Worm (Caenorhabditis elegans) whole organism, L4/young adult: ENCODE results near the gene Y66D12A.1.

Experiments
- W03F9.2 ChIP-seq: fragments of 150-350 bp; optimal IDR thresholded peaks from 2 replicates; lab custom pipeline; 2014; ENCODE audit warnings: missing biosample characterization, missing genetic modification characterization
- dao-5 ChIP-seq: sonication (generic microtip); optimal IDR thresholded peaks from 2 replicates; lab custom pipeline; 2016; ENCODE audit warnings: missing genotype, missing genetic modification characterization, moderate library complexity, missing compliant biosample characterization
- him-1 ChIP-seq: sonication (generic microtip); optimal IDR thresholded peaks from 2 replicates; lab custom pipeline; 2016; ENCODE audit warnings: missing genotype, missing genetic modification reagents, missing genetic modification characterization, missing compliant biosample characterization

The Y66D12A.1 gene

ce11 chrIII:11589311-11589710, 18.7 kb upstream of the Y66D12A.1 start:
- TF ChIP-seq dao-5 (tag; lab: Kevin White, UChicago) (no peak), W03F9.2 (tag; lab: Kevin White, UChicago) (no peak), him-1 (tag; lab: Kevin White, UChicago) (no peak)

DNA sequence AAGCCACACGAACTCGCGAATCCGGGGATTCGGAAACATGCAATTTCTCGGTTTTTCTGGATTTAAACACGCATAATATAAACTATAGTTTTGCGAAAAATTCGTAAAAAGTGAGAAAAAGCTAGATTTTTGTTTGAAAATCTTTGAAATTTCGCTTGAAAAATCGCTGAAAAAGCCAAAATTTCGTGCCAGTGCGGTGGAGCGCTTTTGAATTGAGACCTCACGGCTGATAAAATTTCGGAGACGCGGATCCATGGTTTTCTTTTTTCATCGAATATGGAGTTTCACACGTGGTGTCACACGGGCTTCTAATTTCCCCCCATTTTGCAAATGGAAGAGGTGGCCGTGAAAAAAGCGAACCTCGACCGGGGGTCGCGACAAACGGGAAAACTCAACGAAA, 17.7 kb upstream of the Y66D12A.1 start:
- TF ChIP-seq dao-5 (tag; lab: Kevin White, UChicago): no peak
- no peak for TF ChIP-seq W03F9.2 (tag; lab: Kevin White, UChicago)

DNA sequence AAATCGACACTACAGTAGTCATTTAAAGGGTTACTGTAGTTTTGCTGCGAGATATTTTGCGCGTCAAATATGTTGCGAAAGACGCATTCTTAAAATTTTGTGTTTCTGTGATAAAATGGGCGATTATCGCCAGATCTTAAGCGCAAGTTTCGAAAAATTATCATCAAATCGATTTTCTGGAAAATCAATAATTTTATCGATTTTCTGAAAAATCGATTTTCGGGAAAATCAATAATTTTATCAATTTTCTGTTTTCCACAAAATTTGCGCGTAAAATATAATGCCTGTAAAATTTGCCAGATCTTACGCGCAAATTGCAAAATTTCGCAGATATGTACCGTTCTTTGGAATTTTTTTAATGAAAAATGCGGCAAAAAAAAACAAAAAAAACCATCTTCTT, 15.9 kb upstream of the Y66D12A.1 start:
- TF ChIP-seq dao-5 (tag; lab: Kevin White, UChicago) (no peak), W03F9.2 (tag; lab: Kevin White, UChicago) (no peak), him-1 (tag; lab: Kevin White, UChicago) (no peak)

DNA sequence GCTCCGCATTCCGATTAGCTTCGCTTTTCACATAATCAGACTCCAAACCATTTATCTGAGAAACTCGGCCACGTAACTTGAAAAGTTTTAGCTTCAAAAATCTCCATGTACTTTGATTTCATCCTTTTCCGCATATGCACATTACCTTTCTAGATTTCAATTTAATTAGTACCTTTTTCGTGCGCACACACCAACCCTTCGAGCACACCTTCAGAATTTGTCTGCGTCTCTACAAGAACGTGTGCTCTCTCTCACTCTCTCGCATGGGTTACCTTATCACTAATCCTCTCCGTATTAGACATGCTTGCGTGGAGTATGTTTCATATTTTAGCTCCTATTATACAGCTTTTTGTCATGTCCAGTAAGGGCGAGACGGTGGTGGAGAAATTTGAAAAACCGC, 1.6 kb downstream of the Y66D12A.1 start, which contains the start of gene Y66D12A.30:
TSS of gene Y66D12A.30 (plus strand) at position 301 of the 400 bp plus-strand sequence.
- TF ChIP-seq dao-5 (tag; lab: Kevin White, UChicago) (no peak), him-1 (tag; lab: Kevin White, UChicago) (no peak), W03F9.2 (tag; lab: Kevin White, UChicago) (no peak)

ce11 chrIII:11611618-11612247, 3.8 kb downstream of the Y66D12A.1 start:
- no peak for TF ChIP-seq W03F9.2 (tag; lab: Kevin White, UChicago)
- no peak for TF ChIP-seq dao-5 (tag; lab: Kevin White, UChicago)
- TF ChIP-seq him-1 (tag; lab: Kevin White, UChicago): no peak

DNA sequence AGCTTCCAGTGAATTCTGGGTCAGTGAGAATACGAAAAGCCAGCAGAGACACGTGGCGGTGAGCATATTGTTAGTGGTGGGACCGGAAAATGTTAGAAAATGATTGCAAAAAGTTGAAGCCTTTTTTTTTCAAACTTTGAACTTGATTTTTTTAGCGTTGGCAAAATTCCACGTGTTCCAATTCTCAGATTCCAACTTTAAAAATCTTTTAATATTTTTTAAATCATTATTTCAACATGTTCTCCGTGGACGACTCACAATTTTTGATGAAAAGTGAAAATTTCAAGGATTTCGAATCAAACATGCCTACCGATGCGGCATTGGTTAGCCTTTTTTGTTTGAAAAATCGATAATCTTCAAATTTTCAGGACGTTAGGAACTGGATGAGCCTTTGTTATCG, 4.4 kb downstream of the Y66D12A.1 start, which contains the start of the genes Y66A7A.9 and Y66A7A.4:
TSS of gene Y66A7A.9 (minus strand) at position 101 of the 400 bp plus-strand sequence.
TSS of gene Y66A7A.4 (plus strand) at position 237 of the 400 bp plus-strand sequence.
- no peak for TF ChIP-seq him-1 (tag; lab: Kevin White, UChicago)
- TF ChIP-seq W03F9.2 (tag; lab: Kevin White, UChicago): no peak
- no peak for TF ChIP-seq dao-5 (tag; lab: Kevin White, UChicago)

- no peak for TF ChIP-seq dao-5 (tag; lab: Kevin White, UChicago)
- no peak for TF ChIP-seq W03F9.2 (tag; lab: Kevin White, UChicago)
- TF ChIP-seq him-1 (tag; lab: Kevin White, UChicago): no peak
Observed at ce11 chrIII:11614874-11615273, 6.9 kb downstream of the Y66D12A.1 start.

DNA sequence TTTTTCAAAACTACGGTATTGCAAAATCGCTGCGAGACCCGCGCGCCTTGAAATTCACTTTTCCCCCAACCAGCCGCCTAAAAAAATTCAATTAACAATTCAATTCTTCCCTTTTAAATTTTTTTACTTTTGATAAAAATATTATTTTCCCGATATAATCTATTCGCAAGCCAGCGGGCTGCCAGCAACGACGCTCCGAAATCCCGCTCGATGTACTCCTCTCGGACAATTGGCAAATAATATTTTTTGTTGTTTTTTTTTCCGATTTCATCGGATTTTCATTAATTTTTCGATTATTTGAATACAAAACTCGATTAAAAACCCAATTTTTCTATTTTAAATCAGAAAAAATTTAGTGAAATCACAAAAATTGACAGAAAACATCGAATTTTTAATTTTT, 7.8 kb downstream of the Y66D12A.1 start:
- no peak for TF ChIP-seq him-1 (tag; lab: Kevin White, UChicago)
- no peak for TF ChIP-seq W03F9.2 (tag; lab: Kevin White, UChicago)
- TF ChIP-seq dao-5 (tag; lab: Kevin White, UChicago): no peak

DNA sequence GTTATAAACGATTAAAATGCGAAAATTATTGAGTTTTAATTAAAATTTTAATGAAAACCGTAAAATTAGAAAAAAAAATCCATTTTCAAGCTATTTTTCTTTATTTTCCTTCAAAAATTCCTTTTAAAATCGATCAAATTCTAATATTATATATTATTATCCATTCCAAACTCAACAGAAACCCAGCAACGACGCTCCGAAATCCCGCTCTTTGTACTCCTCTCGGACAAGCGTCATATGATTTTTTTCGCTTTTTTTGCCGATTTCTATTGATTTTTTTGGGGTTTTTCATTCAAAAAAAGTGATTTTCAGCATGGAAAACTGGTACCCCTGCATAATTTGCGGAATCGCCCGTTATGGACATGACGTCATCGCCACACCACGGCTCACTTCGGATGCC, 8.5 kb downstream of the Y66D12A.1 start, which contains the start of gene ceh-91:
TSS of gene ceh-91 (plus strand) at position 301 of the 400 bp plus-strand sequence.
- TF ChIP-seq him-1 (tag; lab: Kevin White, UChicago): no peak
- no peak for TF ChIP-seq dao-5 (tag; lab: Kevin White, UChicago)
- TF ChIP-seq W03F9.2 (tag; lab: Kevin White, UChicago): no peak

ce11 chrIII:11624838-11625292, 16.9 kb downstream of the Y66D12A.1 start, which contains the start of gene gly-8:
Gene gly-8, plus strand, starts transcription at chrIII:11625242.
- TF ChIP-seq dao-5 (tag; lab: Kevin White, UChicago): no peak
- no peak for TF ChIP-seq him-1 (tag; lab: Kevin White, UChicago)
- no peak for TF ChIP-seq W03F9.2 (tag; lab: Kevin White, UChicago)

DNA sequence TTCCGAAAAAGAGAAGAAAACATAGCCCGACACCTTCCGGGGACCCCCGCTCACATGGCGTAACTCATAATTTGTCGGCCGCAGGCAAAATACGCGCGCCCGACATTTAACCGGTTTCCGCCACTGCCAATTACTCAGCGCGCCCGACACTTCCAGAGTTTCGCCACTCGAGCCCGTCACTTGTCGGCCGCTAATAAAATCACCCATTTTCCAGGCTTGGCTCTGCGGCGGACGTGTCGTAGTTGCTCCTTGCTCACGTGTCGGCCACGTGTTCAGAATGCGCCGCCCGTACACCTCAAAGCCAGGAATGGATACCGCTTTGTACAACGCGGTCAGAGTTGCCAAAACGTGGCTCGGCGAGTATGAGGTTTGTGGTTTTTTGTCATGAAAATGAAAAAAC, 19.7 kb downstream of the Y66D12A.1 start:
- TF ChIP-seq W03F9.2 (tag; lab: Kevin White, UChicago): no peak
- TF ChIP-seq dao-5 (tag; lab: Kevin White, UChicago): no peak
- no peak for TF ChIP-seq him-1 (tag; lab: Kevin White, UChicago)

DNA sequence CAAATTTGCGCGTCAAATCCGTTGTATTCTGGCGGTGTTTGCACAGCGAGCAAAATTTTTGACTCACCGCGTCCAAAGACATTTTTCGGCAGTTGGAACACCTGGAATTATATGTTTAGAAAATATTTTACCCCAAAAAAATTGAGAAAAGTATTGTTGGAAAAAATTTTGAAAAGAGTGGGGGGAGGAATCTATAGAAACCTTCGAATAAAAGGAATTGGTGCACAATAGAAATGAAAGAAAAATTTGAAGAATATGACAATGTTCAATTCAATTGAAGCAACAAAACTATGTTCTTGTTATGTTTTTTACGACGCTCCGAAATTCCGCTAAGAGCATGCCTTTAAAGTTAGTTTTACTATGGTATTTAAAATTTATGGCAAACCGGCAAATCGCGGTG, 21.4 kb downstream of the Y66D12A.1 start, which contains the start of gene Y66A7A.7:
TSS of gene Y66A7A.7 (minus strand) at position 101 of the 400 bp plus-strand sequence.
- no peak for TF ChIP-seq W03F9.2 (tag; lab: Kevin White, UChicago)
- TF ChIP-seq him-1 (tag; lab: Kevin White, UChicago): no peak
- no peak for TF ChIP-seq dao-5 (tag; lab: Kevin White, UChicago)

DNA sequence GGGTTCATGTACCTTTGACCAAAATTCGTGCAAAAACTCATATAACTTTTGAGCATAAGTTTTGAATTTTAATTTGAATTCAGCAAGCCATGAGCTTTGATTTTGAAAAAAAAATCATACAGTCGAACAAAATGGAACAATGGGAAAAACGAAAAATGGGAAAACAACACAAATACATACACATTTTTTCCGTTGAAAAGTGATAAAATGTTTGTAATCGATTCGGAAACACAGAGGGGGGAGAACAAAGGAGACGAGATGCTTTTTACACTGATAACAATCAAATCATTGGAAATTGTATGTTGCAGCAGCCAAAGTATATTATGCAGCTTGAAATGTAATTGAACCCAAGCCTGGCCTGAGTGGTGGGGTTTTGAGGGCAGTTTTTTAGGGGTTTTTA, 23.1 kb downstream of the Y66D12A.1 start:
- TF ChIP-seq W03F9.2 (tag; lab: Kevin White, UChicago): no peak
- TF ChIP-seq dao-5 (tag; lab: Kevin White, UChicago): no peak
- no peak for TF ChIP-seq him-1 (tag; lab: Kevin White, UChicago)

DNA sequence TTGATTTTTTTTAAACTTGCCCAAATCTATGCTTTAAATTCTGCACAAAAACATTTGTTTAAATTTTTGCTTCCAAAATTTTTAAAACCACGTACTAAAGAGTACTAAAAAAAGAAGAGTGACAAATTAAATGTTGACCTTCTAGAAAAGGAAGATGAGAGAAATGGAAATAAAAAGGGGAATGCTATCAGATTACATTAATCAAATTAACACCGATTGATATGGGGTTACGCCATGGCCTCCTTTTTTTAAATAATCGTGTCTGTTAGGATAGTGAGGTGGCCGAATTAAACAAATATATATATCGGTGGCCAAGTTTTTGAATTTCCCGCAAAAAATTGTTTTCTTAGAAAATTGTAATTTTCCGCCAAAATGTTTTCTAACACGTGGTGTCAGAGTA, 24.4 kb downstream of the Y66D12A.1 start:
- TF ChIP-seq dao-5 (tag; lab: Kevin White, UChicago) (no peak), him-1 (tag; lab: Kevin White, UChicago) (no peak), W03F9.2 (tag; lab: Kevin White, UChicago) (no peak)
